Worm (Caenorhabditis elegans) whole organism, early embryonic: ENCODE data around the gene srh-195.

Experiments
- B0310.2 ChIP-seq: sonication (generic microtip); optimal IDR thresholded peaks from 2 replicates; lab custom pipeline; 2016; ENCODE audit warnings: mild to moderate bottlenecking, missing genetic modification characterization, missing compliant biosample characterization
- F13C5.2 ChIP-seq: sonication (generic microtip); optimal IDR thresholded peaks from 2 replicates; lab custom pipeline; 2017; ENCODE audit warnings: mild to moderate bottlenecking, missing genetic modification characterization, inconsistent platforms, missing compliant biosample characterization
- aly-1 ChIP-seq: sonication (generic microtip); optimal IDR thresholded peaks from 2 replicates; lab custom pipeline; 2016; ENCODE audit warnings: missing genetic modification characterization, missing compliant biosample characterization
- ama-1 ChIP-seq: fragments of 150-350 bp; optimal IDR thresholded peaks from 2 replicates; lab custom pipeline; 2014
- ceh-13 ChIP-seq: fragments of 200-800 bp; sonication (Bioruptor generic); optimal IDR thresholded peaks from 2 replicates; lab custom pipeline; 2018; ENCODE audit warnings: mild to moderate bottlenecking, missing genetic modification characterization, missing compliant biosample characterization
- ceh-36 ChIP-seq: sonication (generic microtip); optimal IDR thresholded peaks from 2 replicates; lab custom pipeline; 2016; ENCODE audit warnings: missing genetic modification characterization, inconsistent platforms, missing compliant biosample characterization
- flt-1 ChIP-seq: fragments of 200-800 bp; sonication (Bioruptor generic); IDR thresholded peaks from 2 replicates; pipeline ENCODE4 v1.3.6; 2022; ENCODE audit warnings: missing genetic modification characterization, missing compliant biosample characterization
- hnd-1 ChIP-seq: sonication (generic microtip); optimal IDR thresholded peaks from 2 replicates; lab custom pipeline; 2016; ENCODE audit warnings: missing genetic modification characterization, missing compliant biosample characterization
- pes-1 ChIP-seq: fragments of 200-800 bp; sonication (Bioruptor generic); IDR thresholded peaks from 2 replicates; pipeline ENCODE4 v1.3.6; 2022; ENCODE audit warnings: missing genetic modification reagents, missing genetic modification characterization, missing compliant biosample characterization
- scrt-1 ChIP-seq: fragments of 200-800 bp; sonication (Bioruptor generic); IDR thresholded peaks from 2 replicates; pipeline ENCODE4 v1.3.6; 2022; ENCODE audit warnings: missing genetic modification characterization, missing compliant biosample characterization
- tbx-37 ChIP-seq: fragments of 200-800 bp; sonication (Bioruptor generic); conservative IDR thresholded peaks from 2 replicates; pipeline ENCODE4 v1.3.6; 2022; ENCODE audit warnings: missing genetic modification reagents, missing genetic modification characterization, missing compliant biosample characterization

DNA sequence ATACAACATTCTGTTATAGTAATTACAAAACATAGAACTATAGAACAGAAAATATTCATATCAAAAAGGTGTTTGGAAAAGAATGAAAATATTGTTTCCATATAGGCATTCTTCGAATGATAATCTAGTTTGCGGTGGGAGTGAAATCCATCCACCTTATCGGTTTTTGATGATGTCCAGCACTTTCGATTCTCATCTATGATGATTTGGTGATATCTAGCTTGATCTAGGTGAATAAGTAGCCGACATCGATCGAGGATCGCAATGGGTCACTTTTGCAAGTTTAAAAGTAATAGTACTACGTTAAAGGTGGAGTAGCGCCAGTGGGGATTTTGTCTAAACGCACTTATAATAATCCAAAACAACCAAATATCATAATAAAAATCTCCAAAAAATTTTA lies 3.7 kb downstream of the srh-195 start, which contains the start of gene R52.6:
- TF ChIP-seq ceh-13 (no peak), F13C5.2 (tag; lab: Kevin White, UChicago) (no peak), hnd-1 (no peak), B0310.2 (no peak), scrt-1 (GFP tag; lab: Robert Waterston, UW) (no peak), ama-1 (lab: Kevin White, UChicago) (no peak), aly-1 (tag; lab: Kevin White, UChicago) (no peak), tbx-37 (GFP tag; lab: Robert Waterston, UW) (no peak), ceh-36 (tag; lab: Kevin White, UChicago) (no peak), flt-1 (GFP tag; lab: Robert Waterston, UW) (no peak), pes-1 (no peak)
